Worm (Caenorhabditis elegans): ENCODE results near the gene F36H12.10.
"Not testable (repeated sequence)": the region's sequence is repeated elsewhere in the genome, so short reads cannot be mapped to it uniquely, and the experiment has no call there.

The F36H12.10 gene

DNA sequence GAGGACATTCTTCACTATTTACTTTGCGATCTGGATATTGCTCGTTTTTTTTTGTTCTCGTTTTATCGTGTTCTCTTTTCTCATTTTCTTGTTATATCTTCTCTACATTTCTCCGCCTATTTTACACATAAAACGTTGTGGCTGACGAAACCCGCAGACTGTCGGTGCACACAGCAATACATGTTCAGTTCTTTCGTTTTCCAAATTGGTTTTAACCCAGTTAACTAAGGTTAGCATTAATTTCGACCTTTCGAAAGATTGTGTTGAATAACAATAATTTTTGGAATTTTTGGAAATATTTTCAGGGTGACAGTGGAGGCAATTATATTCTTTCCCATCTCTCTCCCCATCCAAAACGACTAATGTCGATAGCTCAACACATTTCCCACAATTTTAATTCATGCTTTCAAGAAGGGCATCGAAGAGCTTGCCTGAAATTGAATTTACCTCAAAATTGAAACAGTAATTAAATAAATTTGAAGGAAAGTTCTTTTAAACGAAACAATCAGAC, 10.2 kb upstream of the F36H12.10 start (continued):
- TF ChIP-seq ama-1 (optimal IDR thresholded peaks at IDR 0.05) (peak; percentile 26), hmg-1.2 (GFP tag; IDR thresholded peaks at IDR 0.05) (peak; percentile 82), ekl-4 (GFP tag; IDR thresholded peaks at IDR 0.05) (peak; percentile 82), attf-6 (GFP tag; IDR thresholded peaks at IDR 0.05) (peak; percentile 99), madf-6 (GFP tag; IDR thresholded peaks at IDR 0.05) (peak; percentile 80), dox-1 (GFP tag; IDR thresholded peaks at IDR 0.05) (peak; percentile 89), Y53G8AR.9 (GFP tag; conservative IDR thresholded peaks at IDR 0.05) (peak; percentile 65; the same call in 1 of the 2 replicates), hrde-1 (tag; optimal IDR thresholded peaks at IDR 0.05; ENCODE audit: borderline replicate concordance) (peak; percentile 42), tbp1 (GFP tag; optimal IDR thresholded peaks at IDR 0.05) (peak; percentile 69), C17E4.6 (GFP tag; IDR thresholded peaks at IDR 0.05) (peak; percentile 55; the same call in 1 of the 2 replicates), madf-3 (GFP tag; IDR thresholded peaks at IDR 0.05) (0 out of 2 replicates have a peak, but pooled peaks have one; percentile 38)
- not testable (repeated sequence) for TF ChIP-seq ama-1 (GFP tag; optimal IDR thresholded peaks at IDR 0.05)

- TF ChIP-seq C17E4.6 (GFP tag; IDR thresholded peaks at IDR 0.05) (peak; percentile 58; the same call in 1 of the 2 replicates), madf-6 (GFP tag; IDR thresholded peaks at IDR 0.05) (peak; percentile 81), ceh-100 (GFP tag; IDR thresholded peaks at IDR 0.05) (peak; percentile 39), nfyb-1 (GFP tag; IDR thresholded peaks at IDR 0.05) (peak; percentile 74), madf-3 (GFP tag; IDR thresholded peaks at IDR 0.05) (0 out of 2 replicates have a peak, but pooled peaks have one; percentile 55), D2030.7 (GFP tag; IDR thresholded peaks at IDR 0.05) (peak; percentile 92), snpc-1.1 (tag; optimal IDR thresholded peaks at IDR 0.05; ENCODE audit: insufficient read depth) (peak; percentile 46), Y53G8AR.9 (GFP tag; conservative IDR thresholded peaks at IDR 0.05) (0 out of 2 replicates have a peak, but pooled peaks have one; percentile 57), ekl-4 (GFP tag; IDR thresholded peaks at IDR 0.05) (peak; percentile 75; the same call in 1 of the 2 replicates), dox-1 (GFP tag; IDR thresholded peaks at IDR 0.05) (0 out of 2 replicates have a peak, but pooled peaks have one; percentile 43), hsf-1 (GFP tag; IDR thresholded peaks at IDR 0.05) (peak; percentile 68; the same call in 1 of the 2 replicates), hmg-1.2 (GFP tag; IDR thresholded peaks at IDR 0.05) (peak; percentile 80), F33H1.4 (GFP tag; IDR thresholded peaks at IDR 0.05) (peak; percentile 58), rcor-1 (GFP tag; IDR thresholded peaks at IDR 0.05) (peak; percentile 49; the same call in 1 of the 2 replicates), hmg-20 (GFP tag; IDR thresholded peaks at IDR 0.05) (0 out of 2 replicates have a peak, but pooled peaks have one; percentile 42), Y56A3A.18 (GFP tag; IDR thresholded peaks at IDR 0.05) (peak; percentile 82), snpc-4 (GFP tag; optimal IDR thresholded peaks at IDR 0.05) (peak; percentile 60), snpc-4 (tag; optimal IDR thresholded peaks at IDR 0.05) (peak; percentile 48 to 95 (median 90)), attf-6 (GFP tag; IDR thresholded peaks at IDR 0.05) (peak; percentile 97), tbp1 (GFP tag; optimal IDR thresholded peaks at IDR 0.05) (peak; percentile 45), pbrm-1 (GFP tag; IDR thresholded peaks at IDR 0.05) (peak; percentile 78)
These were observed 7.2 kb upstream of the F36H12.10 start for ce11 chrIV:5261786-5262185.

DNA sequence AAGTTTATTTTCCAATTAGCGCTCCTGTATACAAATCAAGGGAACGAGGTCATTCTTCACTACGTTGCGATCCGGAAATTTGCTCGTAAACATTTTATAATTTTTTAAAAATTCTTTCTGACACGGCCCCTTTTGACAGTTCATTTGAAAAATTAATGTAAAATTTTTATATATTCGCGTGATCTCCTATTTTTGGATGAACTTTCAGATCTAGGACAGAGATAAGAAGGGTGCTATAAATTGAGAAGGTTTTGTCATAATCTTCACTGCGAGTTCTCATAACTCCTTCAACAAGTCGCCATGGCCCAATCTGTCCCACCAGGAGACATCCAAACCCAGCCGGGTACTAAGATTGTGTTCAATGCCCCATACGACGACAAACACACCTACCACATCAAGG, 5.7 kb upstream of the F36H12.10 start, which contains the start of gene msp-19:
Gene msp-19 (plus strand): TSS at position 301 of the 400 bp plus-strand sequence.
- TF ChIP-seq lin-40 (tag; optimal IDR thresholded peaks at IDR 0.05); T07F8.4 (tag; optimal IDR thresholded peaks at IDR 0.05); lsl-1 (GFP tag; optimal IDR thresholded peaks at IDR 0.05): not testable (repeated sequence)

ce11 chrIV:5258385-5258784, 3.8 kb upstream of the F36H12.10 start, which contains the start of gene ttbk-2.1:
ttbk-2.1 (plus strand) TSS chrIV:5258685.
- not testable (repeated sequence) for TF ChIP-seq ceh-91 (GFP tag; IDR thresholded peaks at IDR 0.05); bed-1 (GFP tag; IDR thresholded peaks at IDR 0.05); F49E8.2 (tag; optimal IDR thresholded peaks at IDR 0.05; ENCODE audit: insufficient read depth)

Data from whole organism, young adult.